Worm (Caenorhabditis elegans): ENCODE data around the gene rfc-3.

DNA sequence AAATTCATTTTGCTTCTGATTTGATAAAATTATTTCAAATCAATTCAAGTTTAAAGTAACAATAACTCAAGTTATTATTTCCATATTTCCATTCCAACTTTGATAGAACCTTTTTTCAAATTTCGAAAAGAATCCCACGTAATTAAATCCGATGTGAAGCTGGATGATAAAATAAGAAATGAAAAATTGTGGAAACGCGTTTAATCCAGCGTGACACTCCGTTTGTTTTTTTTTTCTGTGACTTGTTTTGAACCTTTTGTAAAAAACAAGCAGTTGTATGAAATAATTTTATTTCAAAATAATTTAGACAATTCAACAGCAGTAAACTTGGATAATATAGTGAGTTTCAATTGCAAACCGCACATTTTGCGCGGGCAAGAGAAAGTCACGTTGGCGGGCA, 43.0 kb upstream of the rfc-3 start, which contains the start of gene F49E11.7:
- TF ChIP-seq ztf-11 (tag; optimal IDR thresholded peaks at IDR 0.05) (no peak), lin-13 (tag; optimal IDR thresholded peaks at IDR 0.05) (no peak), unc-39 (tag; optimal IDR thresholded peaks at IDR 0.05) (no peak)

Data from whole organism, mixed stage, embryonic.